Worm (Caenorhabditis elegans) whole organism, L3 larva: ENCODE measurements around the gene Y105C5A.12.

Experiments
- elt-3 ChIP-seq, 3 experiments: fragments of 150-350 bp in 1 of 3; sonication (generic microtip) in 2 of 3; optimal IDR thresholded peaks; 2 replicates in 2 of 3; 4 replicates in 1 of 3; lab custom pipeline; 2014 to 2017; ENCODE audit warnings: missing biosample characterization in 3 of 3, missing genetic modification characterization in 3 of 3
- unc-39 ChIP-seq: sonication (generic microtip); optimal IDR thresholded peaks from 4 replicates; lab custom pipeline; 2017; ENCODE audit warnings: missing biosample characterization, missing genetic modification characterization

DNA sequence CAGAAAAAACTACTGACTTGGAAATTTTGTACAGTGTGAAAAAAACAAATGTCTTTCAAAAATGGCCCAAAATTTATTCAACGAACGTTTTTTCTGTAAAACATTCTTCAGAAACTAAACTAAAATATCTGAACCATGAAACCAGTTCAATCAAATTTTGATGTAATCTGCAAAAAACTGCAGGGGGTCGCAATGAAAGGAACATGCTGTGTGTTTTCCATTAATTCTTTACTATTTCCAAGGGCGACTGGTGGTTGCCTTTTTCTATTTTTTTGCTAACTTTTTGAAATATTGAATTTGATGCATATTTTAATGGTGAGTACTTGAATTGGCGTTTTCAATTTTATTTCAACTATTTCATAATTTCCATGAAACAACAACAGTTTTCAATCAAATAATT is 10.4 kb downstream of the Y105C5A.12 start, which contains the start of gene Y105C5A.9:
- TF ChIP-seq unc-39 (tag; lab: Kevin White, UChicago) (no peak), elt-3 (tag; optimal IDR thresholded peaks at IDR 0.05; lab: Kevin White, UChicago) (no peak)
